Worm (Caenorhabditis elegans): Measurements from ENCODE around the gene hum-4.

The hum-4 gene

DNA sequence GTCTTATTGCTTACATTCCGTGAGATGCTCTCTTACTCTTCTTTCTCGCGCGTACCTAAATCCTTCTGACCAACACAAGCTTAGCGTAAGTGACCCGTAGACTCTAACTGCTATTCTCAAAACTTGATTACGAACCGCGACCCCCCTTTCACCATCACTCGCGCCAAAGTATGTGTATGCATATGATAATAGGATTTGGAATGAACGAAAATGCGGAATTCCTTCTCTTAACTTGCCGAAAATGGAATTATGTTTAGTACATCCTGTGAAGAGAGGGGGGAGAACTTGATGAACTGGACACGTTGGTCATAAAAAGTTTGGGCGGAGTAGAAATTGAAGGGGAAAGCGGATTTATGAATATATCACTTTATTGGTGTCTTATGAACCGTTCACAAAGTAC lies 46.5 kb downstream of the hum-4 start:
- TF ChIP-seq nhr-21 (tag; optimal IDR thresholded peaks at IDR 0.05) = no peak
- TF ChIP-seq sma-9 (GFP tag; optimal IDR thresholded peaks at IDR 0.05) = peak; percentile 6
- no peak for TF ChIP-seq sma-9 (tag; optimal IDR thresholded peaks at IDR 0.05)
- TF ChIP-seq mab-5 (tag; optimal IDR thresholded peaks at IDR 0.05) = no peak

DNA sequence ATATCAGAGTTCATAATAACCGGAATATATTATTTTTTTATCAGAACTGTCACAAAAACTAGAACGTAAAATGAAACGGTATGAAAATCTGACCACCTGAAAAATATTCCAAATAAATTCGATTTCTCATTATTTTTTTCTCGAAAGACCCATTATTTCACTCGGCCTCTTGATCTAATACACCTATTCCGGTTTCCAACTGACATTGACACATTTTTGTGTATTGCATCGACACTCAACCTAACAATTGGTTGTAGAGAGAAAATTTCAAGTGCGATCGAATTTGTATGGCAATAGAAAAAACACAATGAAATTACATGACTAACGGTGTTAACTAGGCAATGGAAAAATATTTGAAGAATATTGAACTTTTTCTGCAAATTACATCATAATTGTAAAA lies 47.5 kb downstream of the hum-4 start:
- TF ChIP-seq ceh-82 (tag; optimal IDR thresholded peaks at IDR 0.05) (no peak), crh-2 (tag; optimal IDR thresholded peaks at IDR 0.05) (no peak), nhr-237 (tag; optimal IDR thresholded peaks at IDR 0.05) (no peak), nhr-25 (tag; optimal IDR thresholded peaks at IDR 0.05) (peak; percentile 39)

DNA sequence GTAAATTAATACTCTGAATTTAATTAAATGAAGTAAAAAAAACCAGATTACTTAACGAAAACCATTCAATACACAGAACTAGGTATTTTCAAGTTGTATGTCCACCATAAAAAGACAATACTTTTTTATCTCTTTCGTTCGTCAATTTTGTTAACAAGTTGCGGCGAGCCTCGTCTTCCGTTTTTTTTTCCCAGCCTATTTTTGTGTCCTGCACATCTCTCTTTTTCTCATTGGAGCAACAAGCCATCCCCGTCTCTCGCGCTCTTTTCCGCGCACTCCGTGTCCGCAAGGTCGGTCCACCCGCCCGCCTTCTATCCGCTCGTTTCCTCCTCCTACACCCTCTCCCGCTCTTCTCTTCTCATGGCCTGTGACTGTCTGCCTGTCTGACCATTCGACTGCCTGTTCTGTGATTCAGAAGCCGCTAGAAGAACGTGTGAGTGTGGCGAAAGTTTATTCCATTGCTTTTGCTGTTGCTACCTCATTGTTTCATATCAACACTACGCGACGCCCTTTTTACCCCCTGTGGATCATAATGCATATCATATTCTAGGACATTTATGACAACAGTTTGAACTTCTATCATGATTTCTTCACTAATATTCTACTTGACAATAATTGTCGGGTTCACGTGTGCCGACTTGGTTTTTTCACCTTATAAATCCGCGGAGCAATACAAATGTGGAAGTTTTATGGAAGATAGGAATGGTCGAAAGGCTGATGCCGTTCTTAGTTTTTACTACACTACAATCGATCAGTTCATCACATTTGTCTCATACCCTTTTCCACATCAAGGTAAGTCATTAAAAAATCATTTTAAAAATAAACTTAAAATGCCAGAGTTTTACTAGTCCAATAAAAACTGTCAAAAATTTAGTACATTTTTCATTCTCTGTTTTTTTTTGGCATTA lies 48.6 kb downstream of the hum-4 start, which contains the start of the genes F08B12.11 and prmn-1:
F08B12.11 (plus strand) TSS at position 521 of the 908 bp plus-strand sequence.
prmn-1 (plus strand) TSS at position 551 of the 908 bp plus-strand sequence.
- TF ChIP-seq gmeb-1 (tag; optimal IDR thresholded peaks at IDR 0.05) (no peak), lin-13 (GFP tag; optimal IDR thresholded peaks at IDR 0.05) (no peak), F13H6.1 (tag; optimal IDR thresholded peaks at IDR 0.05) (no peak), lin-39 (tag; optimal IDR thresholded peaks at IDR 0.05) (no peak), ZK546.5 (tag; optimal IDR thresholded peaks at IDR 0.05) (no peak), mdl-1 (tag; optimal IDR thresholded peaks at IDR 0.05) (no peak), alr-1 (tag; optimal IDR thresholded peaks at IDR 0.05) (no peak)

DNA sequence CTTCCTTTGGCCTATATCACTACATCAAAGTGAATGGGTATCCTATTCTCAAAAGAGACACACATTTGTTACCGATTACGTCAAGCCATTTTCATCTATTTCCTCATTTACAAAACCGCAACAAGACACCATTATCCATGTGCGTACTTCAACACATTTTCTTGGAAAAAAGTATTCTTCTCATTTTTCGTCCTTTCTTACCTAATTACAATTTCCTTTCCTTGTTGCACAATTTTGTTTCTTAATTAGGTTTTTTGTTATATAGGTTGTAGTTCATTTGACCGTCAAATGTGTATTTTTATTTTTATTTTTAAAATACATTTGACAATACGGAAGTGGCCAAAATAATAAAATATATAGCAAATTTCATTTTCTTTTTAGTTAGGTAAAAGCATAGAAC lies 50.0 kb downstream of the hum-4 start:
- TF ChIP-seq nhr-129 (tag; optimal IDR thresholded peaks at IDR 0.05) (no peak), sma-9 (GFP tag; optimal IDR thresholded peaks at IDR 0.05) (peak; percentile 2), sma-9 (tag; optimal IDR thresholded peaks at IDR 0.05) (no peak), C34F6.9 (tag; optimal IDR thresholded peaks at IDR 0.05) (peak; percentile 39)

DNA sequence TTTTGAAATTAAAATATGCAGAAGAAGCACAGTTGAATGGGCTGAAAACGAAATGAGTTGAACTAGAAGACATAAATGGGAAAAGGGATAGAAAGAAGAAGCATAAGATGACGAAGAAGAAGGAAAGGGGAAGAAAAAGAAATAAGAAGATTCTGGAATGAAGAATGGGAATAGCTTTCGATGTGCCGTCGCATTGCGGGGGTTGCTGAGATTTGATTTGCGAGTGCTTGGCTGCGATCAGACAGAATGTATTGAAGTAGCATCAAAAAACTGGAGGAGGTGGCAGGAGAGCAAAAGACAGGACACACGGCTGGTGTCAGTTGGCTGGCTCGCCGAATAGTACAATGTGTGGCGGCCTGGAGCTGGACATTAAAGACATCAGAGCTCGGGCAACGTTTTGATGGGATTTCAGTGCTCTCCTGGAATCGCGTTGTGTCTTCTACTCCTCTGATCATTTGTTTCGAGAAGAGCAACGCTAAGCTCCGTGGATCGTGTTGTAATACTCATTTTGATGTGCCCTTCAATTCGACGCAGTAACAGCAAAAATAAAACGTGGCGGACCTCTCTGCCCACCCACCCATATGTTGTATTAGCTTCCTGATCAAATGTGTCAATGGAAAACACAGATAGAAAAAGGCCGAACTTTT lies 54.1 kb downstream of the hum-4 start:
- TF ChIP-seq lsy-2 (tag; optimal IDR thresholded peaks at IDR 0.05) = peak in 1 of 2 experiments; percentile 3
- TF ChIP-seq egl-27 (tag; optimal IDR thresholded peaks at IDR 0.05) = no peak
- peak; percentile 57 for TF ChIP-seq nhr-129 (tag; optimal IDR thresholded peaks at IDR 0.05)
- TF ChIP-seq sem-4 (tag; optimal IDR thresholded peaks at IDR 0.05) = peak; percentile 4
- peak; percentile 60 for TF ChIP-seq sma-9 (GFP tag; optimal IDR thresholded peaks at IDR 0.05)
- no peak for TF ChIP-seq sma-9 (tag; optimal IDR thresholded peaks at IDR 0.05)
- TF ChIP-seq F13H6.1 (tag; optimal IDR thresholded peaks at IDR 0.05) = peak; percentile 89
- no peak for TF ChIP-seq ceh-16 (tag; optimal IDR thresholded peaks at IDR 0.05)

DNA sequence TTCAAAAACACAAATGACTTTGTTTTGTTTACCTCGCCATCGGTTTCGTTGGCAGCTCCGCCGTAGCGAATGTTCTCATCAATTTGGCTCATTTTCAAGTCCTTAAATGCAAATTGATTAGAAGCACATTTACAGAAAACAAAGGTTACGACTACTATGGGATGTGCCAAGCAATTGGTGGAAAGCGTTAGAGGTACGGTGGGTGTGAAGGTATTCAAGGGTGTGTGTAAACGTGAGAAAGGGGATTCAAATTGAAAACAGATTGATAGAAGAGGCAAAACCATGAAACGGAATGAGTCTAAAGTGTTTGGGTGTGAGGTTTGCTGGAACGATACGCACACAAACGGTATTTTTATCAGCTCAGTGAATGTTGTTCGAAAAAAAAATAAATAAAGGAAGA lies 56.0 kb downstream of the hum-4 start, which contains the start of gene tni-1:
tni-1 (minus strand) TSS at position 101 of the 400 bp plus-strand sequence.
- TF ChIP-seq sma-3 (GFP tag; optimal IDR thresholded peaks at IDR 0.05) (no peak), dmd-4 (tag; optimal IDR thresholded peaks at IDR 0.05) (no peak), R02D3.7 (tag; optimal IDR thresholded peaks at IDR 0.05) (no peak), F13H6.1 (tag; optimal IDR thresholded peaks at IDR 0.05) (no peak), unc-62 (GFP tag; optimal IDR thresholded peaks at IDR 0.05) (no peak), nhr-23 (tag; optimal IDR thresholded peaks at IDR 0.05) (no peak), blmp-1 (tag; optimal IDR thresholded peaks at IDR 0.05; ENCODE audit: insufficient read depth) (no peak), nhr-11 (tag; optimal IDR thresholded peaks at IDR 0.05) (no peak), aly-2 (tag; optimal IDR thresholded peaks at IDR 0.05) (no peak), unc-39 (tag; optimal IDR thresholded peaks at IDR 0.05) (no peak), Y55F3AM.14 (GFP tag; optimal IDR thresholded peaks at IDR 0.05) (no peak), elt-3 (tag; optimal IDR thresholded peaks at IDR 0.05) (no peak), alr-1 (tag; optimal IDR thresholded peaks at IDR 0.05) (no peak), zag-1 (tag; optimal IDR thresholded peaks at IDR 0.05) (no peak), ztf-1 (GFP tag; conservative IDR thresholded peaks at IDR 0.05) (no peak), nhr-6 (tag; optimal IDR thresholded peaks at IDR 0.05) (no peak)

All from whole organism, L2 larva.